Worm (Caenorhabditis elegans): ENCODE data around the gene B0034.4.

DNA sequence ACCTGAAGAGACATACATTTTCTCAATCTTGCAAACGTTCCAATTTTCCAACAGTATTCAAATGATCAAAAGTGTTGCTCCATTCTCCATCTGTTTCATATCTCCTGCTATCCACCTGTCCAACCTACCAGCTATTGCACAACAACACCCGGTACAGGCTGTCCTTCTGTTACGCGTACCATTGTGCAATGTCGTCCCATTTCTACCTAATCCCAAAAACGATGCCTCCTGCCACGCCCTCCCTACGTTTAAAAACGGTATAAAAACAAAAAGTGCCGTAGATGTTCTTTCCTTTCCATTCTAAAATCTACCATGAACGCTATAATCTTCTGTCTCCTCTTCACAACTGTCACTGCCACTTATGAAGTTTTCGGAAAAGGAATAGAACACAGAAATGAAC, 18.9 kb upstream of the B0034.4 start, which contains the start of gene ins-2:
- TF ChIP-seq ztf-16 (tag; optimal IDR thresholded peaks at IDR 0.05), result no peak
- no peak for TF ChIP-seq ceh-19 (GFP tag; optimal IDR thresholded peaks at IDR 0.05)
- no peak for TF ChIP-seq npax-4 (tag; optimal IDR thresholded peaks at IDR 0.05)
- no peak for TF ChIP-seq nfya-1 (tag; optimal IDR thresholded peaks at IDR 0.05)
- TF ChIP-seq sox-4 (tag; optimal IDR thresholded peaks at IDR 0.05), result no peak
- no peak for TF ChIP-seq tbx-2 (tag; optimal IDR thresholded peaks at IDR 0.05)
- TF ChIP-seq ceh-30 (tag; optimal IDR thresholded peaks at IDR 0.05), result no peak
- no peak for TF ChIP-seq nhr-11 (tag; optimal IDR thresholded peaks at IDR 0.05)
- no peak for TF ChIP-seq syd-9 (tag; optimal IDR thresholded peaks at IDR 0.05)

Data from whole organism, late embryonic.